Worm (Caenorhabditis elegans): Measurements from ENCODE around the gene dhs-6.

DNA sequence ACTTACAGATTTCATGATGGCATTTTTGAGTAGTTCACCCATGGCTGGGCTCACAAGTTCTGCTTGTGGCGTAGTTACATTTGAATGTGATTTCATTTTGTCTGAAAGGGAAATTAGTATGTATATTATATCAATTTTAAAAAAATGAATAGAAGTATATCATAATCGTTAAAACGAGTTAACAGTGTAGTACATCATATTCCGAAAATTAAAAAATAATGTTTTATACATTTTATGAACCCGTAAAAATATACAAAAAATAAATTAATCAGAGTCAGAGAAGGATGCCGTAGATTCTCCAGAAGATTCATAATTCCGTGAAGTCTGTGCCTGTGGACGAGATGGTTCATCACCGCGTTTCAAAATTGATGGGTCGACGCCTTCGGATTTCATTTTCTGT is 27.8 kb upstream of the dhs-6 start, which contains the start of gene F59E12.9:
- TF ChIP-seq nhr-237 (tag; optimal IDR thresholded peaks at IDR 0.05) (no peak), unc-62 (GFP tag; optimal IDR thresholded peaks at IDR 0.05) (no peak)

All from whole organism, mixed stage, embryonic.